Worm (Caenorhabditis elegans) whole organism, L1 larva: ENCODE results near the gene K01G12.22.

Experiments used
- C16A3.4 ChIP-seq: fragments of 150-350 bp; optimal IDR thresholded peaks from 2 replicates; lab custom pipeline; 2014; ENCODE audit warnings: missing biosample characterization, missing genetic modification characterization
- F16B12.6 ChIP-seq: fragments of 150-350 bp; optimal IDR thresholded peaks from 2 replicates; lab custom pipeline; 2014; ENCODE audit warnings: missing biosample characterization, missing genetic modification characterization
- Y116A8C.19 ChIP-seq: sonication (generic microtip); optimal IDR thresholded peaks from 2 replicates; lab custom pipeline; 2016; ENCODE audit warnings: missing compliant biosample characterization, missing genetic modification characterization, borderline replicate concordance
- alr-1 ChIP-seq: fragments of 200-800 bp; sonication (Bioruptor generic); optimal IDR thresholded peaks from 2 replicates; lab custom pipeline; 2018; ENCODE audit warnings: borderline replicate concordance, mild to moderate bottlenecking, missing genetic modification characterization, missing compliant biosample characterization
- blmp-1 ChIP-seq: fragments of 150-350 bp; optimal IDR thresholded peaks from 2 replicates; lab custom pipeline; 2014; ENCODE audit warnings: missing biosample characterization, missing genetic modification characterization
- ceh-82 ChIP-seq, 3 experiments: fragments of 150-350 bp in 1 of 3; sonication (generic microtip) in 2 of 3; optimal IDR thresholded peaks; 2 replicates each; lab custom pipeline; 2014 to 2017; ENCODE audit warnings: missing biosample characterization in 3 of 3, missing genetic modification characterization in 3 of 3
- ceh-88 ChIP-seq: fragments of 200-800 bp; sonication (Bioruptor generic); IDR thresholded peaks from 2 replicates; pipeline ENCODE4 v1.3.6; 2022; ENCODE audit warnings: missing genetic modification characterization, missing compliant biosample characterization
- ceh-90 ChIP-seq: sonication (generic microtip); optimal IDR thresholded peaks from 2 replicates; lab custom pipeline; 2016; ENCODE audit warnings: missing genetic modification characterization, missing compliant biosample characterization
- ces-1 ChIP-seq: fragments of 150-350 bp; optimal IDR thresholded peaks from 2 replicates; lab custom pipeline; 2014; ENCODE audit warnings: missing biosample characterization, missing genetic modification reagents, missing genetic modification characterization
- dsc-1 ChIP-seq: sonication (generic microtip); optimal IDR thresholded peaks from 2 replicates; lab custom pipeline; 2016; ENCODE audit warnings: mild to moderate bottlenecking, missing genetic modification characterization, missing compliant biosample characterization
- efl-1 ChIP-seq, 4 experiments: fragments of 150-350 bp; optimal IDR thresholded peaks in 3 of 4; peaks in 1 of 4; 1 replicate in 1 of 4; 2 replicates in 3 of 4; lab custom pipeline; 2014; ENCODE audit warnings: missing biosample characterization in 2 of 4, missing genetic modification characterization in 2 of 4, missing genetic modification reagents in 2 of 4
- efl-3 ChIP-seq: fragments of 200-800 bp; sonication (Bioruptor generic); optimal IDR thresholded peaks from 2 replicates; lab custom pipeline; 2018; ENCODE audit warnings: mild to moderate bottlenecking, missing genetic modification characterization, missing compliant biosample characterization
- egl-27 ChIP-seq, 2 experiments: fragments of 150-350 bp in 1 of 2; sonication (generic microtip); optimal IDR thresholded peaks; 3 replicates each; lab custom pipeline; 2017 to 2018; ENCODE audit warnings: missing biosample characterization in 2 of 2, missing genetic modification characterization in 2 of 2, missing genetic modification reagents in 2 of 2
- elt-2 ChIP-seq: sonication (generic microtip); optimal IDR thresholded peaks from 2 replicates; lab custom pipeline; 2016; ENCODE audit warnings: missing genetic modification characterization, mild to moderate bottlenecking, inconsistent platforms, missing compliant biosample characterization, missing genetic modification reagents
- elt-3 ChIP-seq, 6 experiments: fragments of 150-350 bp in 1 of 6; sonication (generic microtip); optimal IDR thresholded peaks; 2 replicates each; lab custom pipeline; 2017 to 2018; ENCODE audit warnings: missing biosample characterization in 6 of 6, missing genetic modification characterization in 6 of 6, inconsistent platforms in 1 of 6
- fkh-10 ChIP-seq: sonication (generic microtip); optimal IDR thresholded peaks from 2 replicates; lab custom pipeline; 2017; ENCODE audit warnings: missing biosample characterization, missing genetic modification reagents, missing genetic modification characterization
- fkh-4 ChIP-seq: sonication (generic microtip); optimal IDR thresholded peaks from 2 replicates; lab custom pipeline; 2016; ENCODE audit warnings: missing compliant biosample characterization, missing genetic modification characterization, borderline replicate concordance
- fkh-8 ChIP-seq: sonication (generic microtip); optimal IDR thresholded peaks from 2 replicates; lab custom pipeline; 2016; ENCODE audit warnings: mild to moderate bottlenecking, missing genetic modification characterization, missing compliant biosample characterization
- hlh-4 ChIP-seq: sonication (generic microtip); optimal IDR thresholded peaks from 2 replicates; lab custom pipeline; 2016; ENCODE audit warnings: mild to moderate bottlenecking, missing genetic modification characterization, missing compliant biosample characterization
- isw-1 ChIP-seq: fragments of 200-800 bp; sonication (Bioruptor generic); IDR thresholded peaks from 2 replicates; pipeline ENCODE4 v1.3.6; 2022; ENCODE audit warnings: missing genetic modification characterization, missing compliant biosample characterization
- lin-14 ChIP-seq: fragments of 200-800 bp; sonication (Bioruptor generic); optimal IDR thresholded peaks from 2 replicates; lab custom pipeline; 2018; ENCODE audit warnings: mild to moderate bottlenecking, missing genetic modification characterization, moderate library complexity, missing compliant biosample characterization
- lin-35 ChIP-seq, 2 experiments: fragments of 150-350 bp; optimal IDR thresholded peaks; 2 replicates each; lab custom pipeline; 2014; ENCODE audit warnings: missing biosample characterization in 2 of 2, missing genetic modification characterization in 2 of 2, missing genetic modification reagents in 2 of 2
- mab-9 ChIP-seq: fragments of 200-800 bp; sonication (Bioruptor generic); IDR thresholded peaks from 2 replicates; pipeline ENCODE4 v1.3.6; 2022; ENCODE audit warnings: missing genetic modification reagents, missing genetic modification characterization, missing compliant biosample characterization
- mdl-1 ChIP-seq, 2 experiments: fragments of 150-350 bp; optimal IDR thresholded peaks; 2 replicates each; lab custom pipeline; 2014 to 2017; ENCODE audit warnings: missing biosample characterization in 2 of 2, missing genetic modification characterization in 2 of 2, inconsistent platforms in 1 of 2
- nhr-11 ChIP-seq: fragments of 150-350 bp; optimal IDR thresholded peaks from 2 replicates; lab custom pipeline; 2014; ENCODE audit warnings: missing biosample characterization, missing genetic modification characterization
- nhr-237 ChIP-seq: fragments of 150-350 bp; optimal IDR thresholded peaks from 2 replicates; lab custom pipeline; 2014; ENCODE audit warnings: missing biosample characterization, missing genetic modification characterization
- nhr-76 ChIP-seq: sonication (generic microtip); optimal IDR thresholded peaks from 2 replicates; lab custom pipeline; 2017; ENCODE audit warnings: missing biosample characterization, missing genetic modification characterization
- nhr-77 ChIP-seq: fragments of 150-350 bp; optimal IDR thresholded peaks from 2 replicates; lab custom pipeline; 2014; ENCODE audit warnings: missing biosample characterization, missing genetic modification characterization
- nhr-85 ChIP-seq: sonication (generic microtip); peaks from one replicate; lab custom pipeline; 2016; ENCODE audit warnings: missing genetic modification characterization, inconsistent platforms, missing compliant biosample characterization
- pag-3 ChIP-seq: sonication (generic microtip); optimal IDR thresholded peaks from 2 replicates; lab custom pipeline; 2017; ENCODE audit warnings: missing genetic modification characterization, mild to moderate bottlenecking, missing compliant biosample characterization, antibody characterized with exemption, borderline replicate concordance; ENCODE audit not compliant: insufficient read depth
- pqm-1 ChIP-seq: sonication (generic microtip); optimal IDR thresholded peaks from 3 replicates; lab custom pipeline; 2017; ENCODE audit warnings: missing biosample characterization, missing genetic modification characterization
- rnt-1 ChIP-seq: sonication (generic microtip); optimal IDR thresholded peaks from 2 replicates; lab custom pipeline; 2016; ENCODE audit warnings: mild to moderate bottlenecking, missing genetic modification characterization, moderate library complexity, missing compliant biosample characterization
- tbx-2 ChIP-seq: sonication (generic microtip); optimal IDR thresholded peaks from 2 replicates; lab custom pipeline; 2016; ENCODE audit warnings: missing genetic modification characterization, missing compliant biosample characterization
- unc-130 ChIP-seq: fragments of 150-350 bp; optimal IDR thresholded peaks from 2 replicates; lab custom pipeline; 2017; ENCODE audit warnings: missing biosample characterization, missing genetic modification characterization, inconsistent platforms
- vab-15 ChIP-seq: sonication (generic microtip); optimal IDR thresholded peaks from 2 replicates; lab custom pipeline; 2017; ENCODE audit warnings: missing genotype, mild to moderate bottlenecking, missing genetic modification characterization, missing compliant biosample characterization
- zag-1 ChIP-seq: fragments of 150-350 bp; optimal IDR thresholded peaks from 2 replicates; lab custom pipeline; 2014; ENCODE audit warnings: missing biosample characterization, missing genetic modification characterization
- zip-4 ChIP-seq: fragments of 200-800 bp; sonication (Bioruptor generic); optimal IDR thresholded peaks from 2 replicates; lab custom pipeline; 2018; ENCODE audit warnings: mild to moderate bottlenecking, missing genetic modification characterization, moderate library complexity, missing compliant biosample characterization

Gene K01G12.22

DNA sequence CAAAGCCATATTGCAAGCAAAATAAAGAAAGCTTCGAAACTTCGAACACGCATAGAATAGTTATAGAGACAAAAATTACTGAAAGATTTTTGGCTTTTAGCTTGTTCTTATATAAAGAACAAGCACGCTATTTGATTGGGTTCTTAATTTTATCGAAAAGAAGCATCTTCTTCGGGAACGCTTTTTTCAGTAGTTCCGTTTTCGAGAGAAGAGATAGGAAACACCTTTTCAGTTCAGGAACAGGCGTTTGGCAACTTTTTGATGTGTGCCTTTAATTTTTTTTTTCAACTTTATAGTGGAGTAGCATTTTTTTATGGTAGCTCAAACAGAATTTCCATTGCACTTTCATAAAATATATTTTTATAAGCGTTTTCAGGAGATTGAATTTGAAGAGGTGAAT lies 29.2 kb upstream of the K01G12.22 start, which contains the start of gene R05A10.7:
R05A10.7 (minus strand) TSS at position 101 of the 400 bp plus-strand sequence.
- TF ChIP-seq blmp-1, result no peak
- no peak for TF ChIP-seq lin-14 (GFP tag; lab: Kevin White, UChicago)
- TF ChIP-seq hlh-4 (tag; lab: Kevin White, UChicago), result no peak
- no peak for TF ChIP-seq Y116A8C.19

DNA sequence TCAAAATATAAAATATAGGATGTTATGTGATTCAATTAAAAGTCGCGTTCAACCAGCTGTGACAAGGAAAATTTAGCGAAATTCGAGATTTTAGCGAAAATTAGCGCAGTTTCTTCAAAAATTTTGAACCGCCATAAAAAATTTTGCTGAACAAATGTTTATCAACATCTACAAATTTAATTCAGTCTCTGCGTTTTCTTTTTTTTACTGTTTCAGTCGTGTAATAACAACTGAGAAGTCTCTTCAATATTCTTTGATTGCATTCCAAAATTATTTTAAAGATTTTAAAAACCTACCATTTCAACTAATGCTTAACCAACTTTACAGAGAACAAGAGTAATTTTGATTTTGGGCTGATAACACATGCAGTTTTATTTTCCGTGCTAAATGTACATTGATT lies 27.9 kb upstream of the K01G12.22 start:
- no peak for TF ChIP-seq efl-3 (GFP tag; lab: Kevin White, UChicago)
- no peak for TF ChIP-seq elt-3 (tag; optimal IDR thresholded peaks at IDR 0.05; lab: Kevin White, UChicago)
- no peak for TF ChIP-seq pag-3 (tag; lab: Kevin White, UChicago)
- TF ChIP-seq nhr-85 (tag; lab: Kevin White, UChicago), result no peak
- TF ChIP-seq, all 84 proteins: peak for 0

DNA sequence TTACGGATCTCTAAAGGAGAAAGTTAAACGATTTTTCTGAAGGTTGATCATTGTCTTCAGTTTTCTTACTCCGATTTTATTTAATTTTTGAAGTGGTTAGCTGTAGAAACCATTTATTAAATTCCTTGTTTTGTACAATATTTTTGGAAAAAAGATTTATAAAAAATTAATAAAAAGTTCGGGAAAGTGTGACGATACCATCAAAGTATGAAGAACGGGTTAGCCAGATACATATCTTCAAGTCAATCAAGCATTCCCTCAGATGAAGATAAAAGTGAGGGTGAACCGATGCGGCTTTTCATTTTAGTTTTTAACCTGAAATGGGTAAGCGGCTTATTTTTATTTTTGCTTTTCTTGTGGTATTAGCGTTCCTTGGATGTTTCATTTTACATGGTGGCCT lies 26.5 kb upstream of the K01G12.22 start, which contains the start of gene R05A10.6:
R05A10.6 (plus strand) TSS at position 301 of the 400 bp plus-strand sequence.
- TF ChIP-seq lin-35 (GFP tag; optimal IDR thresholded peaks at IDR 0.05; lab: Kevin White, UChicago) (no peak), pqm-1 (tag; lab: Kevin White, UChicago) (no peak), ces-1 (no peak), ceh-82 (tag; optimal IDR thresholded peaks at IDR 0.05; lab: Kevin White, UChicago) (no peak), ceh-90 (no peak), mab-9 (GFP tag; lab: Robert Waterston, UW) (no peak), fkh-8 (tag; lab: Kevin White, UChicago) (no peak), isw-1 (GFP tag; lab: Robert Waterston, UW) (no peak), efl-3 (GFP tag; lab: Kevin White, UChicago) (no peak), zag-1 (tag; lab: Kevin White, UChicago) (no peak), unc-130 (tag; lab: Kevin White, UChicago) (no peak), F16B12.6 (no peak), elt-3 (tag; optimal IDR thresholded peaks at IDR 0.05; lab: Kevin White, UChicago) (no peak), nhr-237 (tag; lab: Kevin White, UChicago) (no peak), C16A3.4 (no peak), elt-2 (tag; lab: Kevin White, UChicago) (no peak), alr-1 (tag; lab: Kevin White, UChicago) (no peak), ceh-88 (GFP tag; lab: Robert Waterston, UW) (no peak)

DNA sequence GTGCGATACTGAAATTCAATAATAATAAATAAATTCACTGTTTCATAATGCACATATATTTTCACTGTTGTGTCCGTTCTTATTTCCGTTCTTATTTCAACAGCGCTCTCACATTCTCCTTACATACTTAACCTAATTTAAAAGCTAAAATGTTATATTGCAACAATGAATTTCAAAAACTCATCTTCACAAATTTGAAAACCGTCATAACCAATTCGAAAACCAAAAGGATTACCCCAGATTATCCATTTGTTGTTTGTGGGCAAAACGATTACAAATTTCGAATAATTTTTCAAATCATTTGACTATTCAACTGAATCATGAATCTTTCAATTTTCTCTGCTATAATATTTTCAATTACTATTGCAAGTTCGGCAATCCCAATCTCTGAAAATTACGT lies 19.8 kb upstream of the K01G12.22 start, which contains the start of gene R05A10.4:
R05A10.4 (plus strand) TSS at position 301 of the 400 bp plus-strand sequence.
- TF ChIP-seq egl-27 (tag; optimal IDR thresholded peaks at IDR 0.05; lab: Kevin White, UChicago), result no peak
- TF ChIP-seq dsc-1 (tag; lab: Kevin White, UChicago), result no peak
- TF ChIP-seq nhr-11 (tag; lab: Kevin White, UChicago), result no peak
- TF ChIP-seq nhr-77 (tag; lab: Kevin White, UChicago), result no peak
- no peak for TF ChIP-seq fkh-4
- TF ChIP-seq ceh-82 (tag; optimal IDR thresholded peaks at IDR 0.05; lab: Kevin White, UChicago), result no peak
- TF ChIP-seq pqm-1 (tag; lab: Kevin White, UChicago), result no peak
- no peak for TF ChIP-seq nhr-76 (tag; lab: Kevin White, UChicago)
- no peak for TF ChIP-seq fkh-10
- TF ChIP-seq unc-130 (tag; lab: Kevin White, UChicago), result no peak
- no peak for TF ChIP-seq zip-4 (GFP tag; lab: Kevin White, UChicago)
- TF ChIP-seq vab-15 (tag; lab: Kevin White, UChicago), result no peak
- no peak for TF ChIP-seq mdl-1 (tag; optimal IDR thresholded peaks at IDR 0.05; lab: Kevin White, UChicago)

DNA sequence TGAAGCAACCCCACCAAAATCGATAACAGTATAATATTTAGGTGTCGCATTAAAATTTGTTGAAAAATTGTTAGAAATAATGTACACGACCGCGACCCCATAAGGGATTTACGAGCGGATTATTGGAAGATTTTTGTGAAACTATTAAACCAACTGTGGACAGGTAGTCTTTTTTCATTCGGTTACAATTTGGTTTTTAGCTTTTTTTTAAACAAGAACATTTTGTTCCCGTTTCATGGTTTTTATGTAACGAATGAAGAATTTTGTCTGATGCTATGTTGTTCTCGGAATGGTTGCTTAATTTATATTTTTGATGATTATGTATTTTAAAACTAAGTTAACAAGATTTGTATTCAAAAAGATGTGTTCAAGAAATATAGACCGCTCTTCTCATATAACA lies 15.6 kb upstream of the K01G12.22 start, which contains the start of gene R05A10.3:
R05A10.3 (minus strand) TSS at position 101 of the 400 bp plus-strand sequence.
- TF ChIP-seq tbx-2 (tag; lab: Kevin White, UChicago), result no peak
- TF ChIP-seq ceh-88 (GFP tag; lab: Robert Waterston, UW), result no peak
- TF ChIP-seq rnt-1 (tag; lab: Kevin White, UChicago), result no peak
- no peak for TF ChIP-seq efl-1 (optimal IDR thresholded peaks at IDR 0.05; lab: Kevin White, UChicago)
- TF ChIP-seq efl-1 (GFP tag; optimal IDR thresholded peaks at IDR 0.05 in 1 of 2; lab: Kevin White, UChicago), result no peak
